Worm (Caenorhabditis elegans) whole organism, L1 larva: ENCODE data around the gene F38B2.3.

ENCODE experiments used
- C04F5.9 ChIP-seq: sonication (generic microtip); optimal IDR thresholded peaks from 2 replicates; lab custom pipeline; 2016; ENCODE audit warnings: missing genetic modification characterization, missing compliant biosample characterization
- aha-1 ChIP-seq: fragments of 150-350 bp; optimal IDR thresholded peaks from 2 replicates; lab custom pipeline; 2014; ENCODE audit warnings: missing biosample characterization, missing genetic modification characterization
- alr-1 ChIP-seq: fragments of 200-800 bp; sonication (Bioruptor generic); optimal IDR thresholded peaks from 2 replicates; lab custom pipeline; 2018; ENCODE audit warnings: borderline replicate concordance, mild to moderate bottlenecking, missing genetic modification characterization, missing compliant biosample characterization
- blmp-1 ChIP-seq: fragments of 150-350 bp; optimal IDR thresholded peaks from 2 replicates; lab custom pipeline; 2014; ENCODE audit warnings: missing biosample characterization, missing genetic modification characterization
- ceh-63 ChIP-seq: fragments of 200-800 bp; sonication (Bioruptor generic); optimal IDR thresholded peaks from 2 replicates; lab custom pipeline; 2018; ENCODE audit warnings: mild to moderate bottlenecking, missing genetic modification characterization, missing compliant biosample characterization
- ceh-8 ChIP-seq: fragments of 200-800 bp; sonication (Bioruptor generic); optimal IDR thresholded peaks from 2 replicates; lab custom pipeline; 2018; ENCODE audit warnings: mild to moderate bottlenecking, missing genetic modification characterization, moderate library complexity, missing compliant biosample characterization
- ceh-88 ChIP-seq: fragments of 200-800 bp; sonication (Bioruptor generic); IDR thresholded peaks from 2 replicates; pipeline ENCODE4 v1.3.6; 2022; ENCODE audit warnings: missing genetic modification characterization, missing compliant biosample characterization
- ces-1 ChIP-seq: fragments of 150-350 bp; optimal IDR thresholded peaks from 2 replicates; lab custom pipeline; 2014; ENCODE audit warnings: missing biosample characterization, missing genetic modification reagents, missing genetic modification characterization
- dpl-1 ChIP-seq, 3 experiments: fragments of 150-350 bp in 2 of 3; sonication (generic microtip) in 1 of 3; optimal IDR thresholded peaks; 2 replicates each; lab custom pipeline; 2014 to 2017; ENCODE audit warnings: missing biosample characterization in 3 of 3, missing genetic modification characterization in 3 of 3, missing genetic modification reagents in 3 of 3
- dsc-1 ChIP-seq: sonication (generic microtip); optimal IDR thresholded peaks from 2 replicates; lab custom pipeline; 2016; ENCODE audit warnings: mild to moderate bottlenecking, missing genetic modification characterization, missing compliant biosample characterization
- elt-2 ChIP-seq: sonication (generic microtip); optimal IDR thresholded peaks from 2 replicates; lab custom pipeline; 2016; ENCODE audit warnings: missing genetic modification characterization, mild to moderate bottlenecking, inconsistent platforms, missing compliant biosample characterization, missing genetic modification reagents
- fkh-10 ChIP-seq: sonication (generic microtip); optimal IDR thresholded peaks from 2 replicates; lab custom pipeline; 2017; ENCODE audit warnings: missing biosample characterization, missing genetic modification reagents, missing genetic modification characterization
- fkh-8 ChIP-seq: sonication (generic microtip); optimal IDR thresholded peaks from 2 replicates; lab custom pipeline; 2016; ENCODE audit warnings: mild to moderate bottlenecking, missing genetic modification characterization, missing compliant biosample characterization
- grh-1 ChIP-seq: fragments of 200-800 bp; sonication (Bioruptor generic); IDR thresholded peaks from 2 replicates; pipeline ENCODE4 v1.3.6; 2022; ENCODE audit warnings: missing genetic modification reagents, missing genetic modification characterization, missing compliant biosample characterization
- irx-1 ChIP-seq: sonication (generic microtip); optimal IDR thresholded peaks from 2 replicates; lab custom pipeline; 2016; ENCODE audit warnings: missing genetic modification characterization, missing compliant biosample characterization
- isw-1 ChIP-seq: fragments of 200-800 bp; sonication (Bioruptor generic); IDR thresholded peaks from 2 replicates; pipeline ENCODE4 v1.3.6; 2022; ENCODE audit warnings: missing genetic modification characterization, missing compliant biosample characterization
- jun-1 ChIP-seq: fragments of 150-350 bp; optimal IDR thresholded peaks from 2 replicates; lab custom pipeline; 2014; ENCODE audit warnings: missing biosample characterization, missing genetic modification reagents, missing genetic modification characterization
- lin-13 ChIP-seq: fragments of 150-350 bp; optimal IDR thresholded peaks from 2 replicates; lab custom pipeline; 2014; ENCODE audit warnings: missing biosample characterization, missing genetic modification reagents, missing genetic modification characterization
- lin-14 ChIP-seq: fragments of 200-800 bp; sonication (Bioruptor generic); optimal IDR thresholded peaks from 2 replicates; lab custom pipeline; 2018; ENCODE audit warnings: mild to moderate bottlenecking, missing genetic modification characterization, moderate library complexity, missing compliant biosample characterization
- lin-15B ChIP-seq: fragments of 150-350 bp; sonication (generic microtip); optimal IDR thresholded peaks from 3 replicates; lab custom pipeline; 2014; ENCODE audit warnings: missing biosample characterization, missing genetic modification characterization
- lin-35 ChIP-seq, 2 experiments: fragments of 150-350 bp; optimal IDR thresholded peaks; 2 replicates each; lab custom pipeline; 2014; ENCODE audit warnings: missing biosample characterization in 2 of 2, missing genetic modification characterization in 2 of 2, missing genetic modification reagents in 2 of 2
- lin-39 ChIP-seq: fragments of 150-350 bp; optimal IDR thresholded peaks from 2 replicates; lab custom pipeline; 2014; ENCODE audit warnings: missing biosample characterization, missing genetic modification reagents, missing genetic modification characterization
- lsy-2 ChIP-seq, 2 experiments: fragments of 150-350 bp; optimal IDR thresholded peaks; 2 replicates each; lab custom pipeline; 2014; ENCODE audit warnings: missing biosample characterization in 2 of 2, missing genetic modification characterization in 2 of 2
- mef-2 ChIP-seq: fragments of 150-350 bp; optimal IDR thresholded peaks from 2 replicates; lab custom pipeline; 2014; ENCODE audit warnings: missing biosample characterization, missing genetic modification characterization
- nhr-11 ChIP-seq: fragments of 150-350 bp; optimal IDR thresholded peaks from 2 replicates; lab custom pipeline; 2014; ENCODE audit warnings: missing biosample characterization, missing genetic modification characterization
- nhr-12 ChIP-seq: sonication (generic microtip); optimal IDR thresholded peaks from 2 replicates; lab custom pipeline; 2017; ENCODE audit warnings: missing biosample characterization, missing genetic modification characterization
- nhr-76 ChIP-seq: sonication (generic microtip); optimal IDR thresholded peaks from 2 replicates; lab custom pipeline; 2017; ENCODE audit warnings: missing biosample characterization, missing genetic modification characterization
- nhr-85 ChIP-seq: sonication (generic microtip); peaks from one replicate; lab custom pipeline; 2016; ENCODE audit warnings: missing genetic modification characterization, inconsistent platforms, missing compliant biosample characterization
- pax-3 ChIP-seq: fragments of 200-800 bp; sonication (Bioruptor generic); optimal IDR thresholded peaks from 2 replicates; lab custom pipeline; 2018; ENCODE audit warnings: mild to moderate bottlenecking, missing genetic modification characterization, moderate library complexity, missing compliant biosample characterization
- pqm-1 ChIP-seq: sonication (generic microtip); optimal IDR thresholded peaks from 3 replicates; lab custom pipeline; 2017; ENCODE audit warnings: missing biosample characterization, missing genetic modification characterization
- snpc-4 ChIP-seq: fragments of 150-350 bp; optimal IDR thresholded peaks from 2 replicates; lab custom pipeline; 2014; ENCODE audit warnings: missing biosample characterization, missing genetic modification characterization
- snu-23 ChIP-seq: sonication (generic microtip); optimal IDR thresholded peaks from 2 replicates; lab custom pipeline; 2016; ENCODE audit warnings: missing genetic modification characterization, missing compliant biosample characterization
- sox-4 ChIP-seq: sonication (generic microtip); optimal IDR thresholded peaks from 2 replicates; lab custom pipeline; 2016; ENCODE audit warnings: missing genetic modification characterization, missing compliant biosample characterization
- swsn-7 ChIP-seq: sonication (generic microtip); optimal IDR thresholded peaks from 2 replicates; lab custom pipeline; 2016; ENCODE audit warnings: missing genetic modification characterization, missing compliant biosample characterization
- tbx-2 ChIP-seq: sonication (generic microtip); optimal IDR thresholded peaks from 2 replicates; lab custom pipeline; 2016; ENCODE audit warnings: missing genetic modification characterization, missing compliant biosample characterization
- unc-30 ChIP-seq: sonication (generic microtip); optimal IDR thresholded peaks from 2 replicates; lab custom pipeline; 2017; ENCODE audit warnings: missing biosample characterization, missing genetic modification characterization
- unc-98 ChIP-seq: fragments of 200-800 bp; sonication (Bioruptor generic); IDR thresholded peaks from 2 replicates; pipeline ENCODE4 v1.3.6; 2022; ENCODE audit warnings: missing genetic modification characterization, missing compliant biosample characterization
- vab-15 ChIP-seq: sonication (generic microtip); optimal IDR thresholded peaks from 2 replicates; lab custom pipeline; 2017; ENCODE audit warnings: missing genotype, mild to moderate bottlenecking, missing genetic modification characterization, missing compliant biosample characterization
- zag-1 ChIP-seq: fragments of 150-350 bp; optimal IDR thresholded peaks from 2 replicates; lab custom pipeline; 2014; ENCODE audit warnings: missing biosample characterization, missing genetic modification characterization
- zip-4 ChIP-seq: fragments of 200-800 bp; sonication (Bioruptor generic); optimal IDR thresholded peaks from 2 replicates; lab custom pipeline; 2018; ENCODE audit warnings: mild to moderate bottlenecking, missing genetic modification characterization, moderate library complexity, missing compliant biosample characterization
- ztf-4 ChIP-seq: fragments of 150-350 bp; optimal IDR thresholded peaks from 2 replicates; lab custom pipeline; 2014; ENCODE audit warnings: missing biosample characterization, missing genetic modification characterization

The F38B2.3 gene

DNA sequence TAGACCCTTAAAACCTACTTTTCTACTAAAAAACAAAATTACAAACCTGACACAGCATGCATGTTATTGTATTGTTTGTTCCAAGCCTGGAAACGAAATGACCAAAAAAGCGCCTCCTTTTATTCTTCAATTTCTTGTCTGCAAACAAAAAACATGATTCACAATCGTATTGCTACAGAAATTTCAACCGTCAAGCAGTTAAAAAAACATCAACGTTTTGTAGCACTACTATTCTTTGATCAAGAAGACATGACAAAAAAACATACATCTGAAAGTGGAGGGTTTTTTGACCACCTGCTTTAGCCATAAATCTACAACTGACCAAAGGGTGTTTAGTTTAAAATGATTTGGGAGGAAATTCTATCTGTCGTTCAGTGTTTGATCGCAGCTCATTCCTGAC, 5.0 kb downstream of the F38B2.3 start, which contains the start of gene F38B2.6:
Gene F38B2.6 (minus strand): TSS at position 101 of the 400 bp plus-strand sequence.
- no peak for TF ChIP-seq mef-2 (tag; lab: Kevin White, UChicago)
- TF ChIP-seq lin-13: no peak
- no peak for TF ChIP-seq nhr-76 (tag; lab: Kevin White, UChicago)
- no peak for TF ChIP-seq ceh-88 (GFP tag; lab: Robert Waterston, UW)
- TF ChIP-seq aha-1 (tag; lab: Kevin White, UChicago): no peak
- no peak for TF ChIP-seq snpc-4 (tag; lab: Kevin White, UChicago)
- TF ChIP-seq irx-1 (tag; lab: Kevin White, UChicago): no peak
- no peak for TF ChIP-seq lin-39 (tag; lab: Kevin White, UChicago)
- TF ChIP-seq zag-1 (tag; lab: Kevin White, UChicago): no peak
- TF ChIP-seq fkh-10: no peak
- TF ChIP-seq pqm-1 (tag; lab: Kevin White, UChicago): no peak
- TF ChIP-seq ces-1 (GFP tag; lab: Kevin White, UChicago): no peak
- TF ChIP-seq jun-1 (tag; lab: Kevin White, UChicago): no peak
- no peak for TF ChIP-seq fkh-8 (tag; lab: Kevin White, UChicago)
- TF ChIP-seq C04F5.9 (tag; lab: Kevin White, UChicago): no peak

DNA sequence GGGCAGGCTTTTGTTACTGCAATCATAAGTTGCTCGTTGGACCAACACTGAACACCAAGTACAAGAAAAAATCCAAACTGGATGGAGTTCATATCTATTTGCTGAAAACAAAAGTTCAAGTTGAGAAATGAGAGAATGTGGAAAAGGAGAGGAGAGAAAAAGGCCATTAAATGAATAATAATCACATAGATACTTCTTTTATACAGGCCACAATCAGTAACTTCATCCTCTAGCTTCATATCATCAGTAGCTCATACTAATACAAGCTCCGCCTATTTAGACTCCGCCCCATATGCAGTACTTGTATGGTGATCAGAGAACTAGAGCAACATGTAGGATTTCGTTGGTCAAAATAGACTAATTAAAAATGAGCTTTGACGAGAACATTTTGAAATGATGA, 6.9 kb downstream of the F38B2.3 start, which contains the start of gene F38B2.2:
Gene F38B2.2 (minus strand): TSS at position 101 of the 400 bp plus-strand sequence.
- peak; percentile 47 for TF ChIP-seq ceh-8
- TF ChIP-seq fkh-10: no peak

DNA sequence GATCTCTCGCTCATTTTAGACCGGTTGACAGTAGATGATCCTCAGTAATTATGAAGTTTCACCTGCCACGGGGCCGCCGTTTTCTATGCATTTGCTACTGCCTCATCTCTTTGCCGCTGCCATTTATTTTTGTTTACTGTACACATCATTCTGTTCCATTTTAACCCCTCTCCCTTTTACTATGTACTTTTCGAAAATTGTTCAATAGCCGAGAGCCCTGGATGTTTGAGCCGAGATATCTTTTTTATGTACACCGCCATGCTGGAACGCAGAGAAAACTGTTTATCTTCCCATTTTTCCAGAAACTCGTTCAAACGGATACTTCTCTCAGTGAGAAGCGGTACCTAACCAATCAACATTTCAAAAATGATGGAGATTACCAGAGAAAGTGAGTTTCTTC, 15.3 kb downstream of the F38B2.3 start, which contains the start of gene ifa-1:
Gene ifa-1 (plus strand): TSS at position 301 of the 400 bp plus-strand sequence.
- TF ChIP-seq ceh-63 (GFP tag; lab: Kevin White, UChicago) (no peak), lin-14 (no peak), swsn-7 (tag; lab: Kevin White, UChicago) (no peak), vab-15 (tag; lab: Kevin White, UChicago) (no peak), lin-39 (tag; lab: Kevin White, UChicago) (no peak), nhr-85 (tag; lab: Kevin White, UChicago) (no peak), unc-30 (no peak), nhr-12 (tag; lab: Kevin White, UChicago) (no peak), snu-23 (GFP tag; lab: Kevin White, UChicago) (no peak), dsc-1 (tag; lab: Kevin White, UChicago) (no peak), zip-4 (GFP tag; lab: Kevin White, UChicago) (no peak), grh-1 (GFP tag; lab: Robert Waterston, UW) (no peak), pax-3 (tag; lab: Kevin White, UChicago) (no peak), lsy-2 (tag; optimal IDR thresholded peaks at IDR 0.05; lab: Kevin White, UChicago) (no peak), tbx-2 (tag; lab: Kevin White, UChicago) (no peak)

DNA sequence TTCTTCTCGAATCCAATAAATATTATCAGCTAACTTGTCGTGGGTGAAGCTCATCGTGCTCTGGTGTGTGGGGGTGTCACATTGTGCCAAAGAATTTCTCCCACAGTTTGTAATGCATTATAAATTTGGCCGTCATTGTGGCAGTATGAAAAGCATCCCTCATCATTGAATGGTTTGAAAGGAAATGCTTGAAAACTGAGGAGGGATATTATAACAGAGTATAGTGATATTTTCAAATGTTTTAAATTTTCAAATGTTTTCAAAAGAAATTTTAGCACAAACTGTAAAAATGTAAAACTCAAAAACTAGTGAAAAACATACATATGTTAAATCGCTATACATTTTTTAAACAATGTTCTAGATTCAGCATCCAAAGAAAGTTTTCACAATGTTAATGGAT, 17.2 kb downstream of the F38B2.3 start, which contains the start of gene C03A3.3:
Gene C03A3.3 (minus strand): TSS at position 101 of the 400 bp plus-strand sequence.
- TF ChIP-seq zag-1 (tag; lab: Kevin White, UChicago) (no peak), aha-1 (tag; lab: Kevin White, UChicago) (no peak), blmp-1 (tag; lab: Kevin White, UChicago) (no peak), snpc-4 (tag; lab: Kevin White, UChicago) (no peak), snu-23 (GFP tag; lab: Kevin White, UChicago) (no peak)

DNA sequence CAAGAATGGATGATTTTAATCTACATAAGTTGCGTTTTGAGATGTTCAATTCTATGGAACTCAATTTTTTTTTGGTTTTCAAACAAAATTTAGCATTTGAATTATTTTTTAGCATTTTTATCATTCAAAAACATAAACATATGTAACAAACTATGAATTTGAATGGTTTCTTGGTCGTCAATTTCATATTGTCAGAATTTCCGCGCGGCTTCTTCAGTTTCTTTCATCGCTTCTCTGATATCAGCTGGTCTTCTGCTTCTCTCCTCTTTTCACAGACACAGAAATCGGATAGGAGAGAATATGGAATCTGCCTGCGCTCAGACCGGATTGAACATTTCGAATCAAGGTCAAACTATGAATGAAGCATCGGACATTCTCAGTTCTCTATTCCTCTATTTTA, 19.4 kb downstream of the F38B2.3 start, which contains the start of gene C03A3.9:
Gene C03A3.9 (plus strand): TSS at position 301 of the 400 bp plus-strand sequence.
- TF ChIP-seq blmp-1 (tag; lab: Kevin White, UChicago): peak; percentile 14
- TF ChIP-seq nhr-11 (tag; lab: Kevin White, UChicago): no peak

DNA sequence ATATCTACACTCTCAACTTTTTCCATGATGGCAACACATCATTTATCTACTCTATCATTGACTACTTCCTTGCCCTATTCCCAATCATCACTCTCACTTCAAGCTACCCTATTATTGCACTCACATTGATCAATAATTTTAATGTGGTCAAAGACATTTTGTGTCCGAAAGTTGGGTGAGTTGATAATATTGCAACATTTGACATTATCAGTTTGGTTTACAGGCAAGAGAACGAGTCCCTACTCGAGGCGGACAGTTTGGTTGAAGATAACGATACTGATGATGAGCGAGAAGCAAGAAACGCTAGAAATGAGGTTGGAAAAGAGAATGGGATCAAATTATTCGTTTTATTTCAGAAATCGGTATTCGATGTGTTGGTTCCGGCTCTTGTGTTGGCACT, 21.4 kb downstream of the F38B2.3 start:
- no peak for TF ChIP-seq sox-4
- no peak for TF ChIP-seq pqm-1 (tag; lab: Kevin White, UChicago)
- no peak for TF ChIP-seq lin-15B (tag; lab: Kevin White, UChicago)
- peak; percentile 71 for TF ChIP-seq elt-2 (tag; lab: Kevin White, UChicago)
- no peak for TF ChIP-seq ztf-4
- peak; percentile 20 for TF ChIP-seq lin-14
- TF ChIP-seq alr-1 (tag; lab: Kevin White, UChicago): no peak
- no peak for TF ChIP-seq dpl-1 (GFP tag; optimal IDR thresholded peaks at IDR 0.05; lab: Kevin White, UChicago)
- TF ChIP-seq lin-35 (GFP tag; optimal IDR thresholded peaks at IDR 0.05; lab: Kevin White, UChicago): peak in 1 of 2 experiments; percentile 32
- TF ChIP-seq ceh-8: no peak
- TF ChIP-seq isw-1 (GFP tag; lab: Robert Waterston, UW): no peak
- no peak for TF ChIP-seq ceh-63 (GFP tag; lab: Kevin White, UChicago)
- no peak for TF ChIP-seq unc-98 (GFP tag; lab: Robert Waterston, UW)
- no peak for TF ChIP-seq ceh-88 (GFP tag; lab: Robert Waterston, UW)
